Fruit fly (Drosophila melanogaster) whole organism, pupa: ENCODE measurements around the gene Prx2.

ENCODE experiments used
- CG10348 ChIP-seq: fragments of 200-800 bp; sonication (Bioruptor generic); IDR thresholded peaks from 2 replicates; pipeline ENCODE4 v1.3.6; 2022; ENCODE audit warnings: missing biosample characterization, missing genetic modification characterization
- CG12605 ChIP-seq: fragments of 200-800 bp; sonication (Bioruptor generic); IDR thresholded peaks from 2 replicates; pipeline ENCODE4 v1.3.6; 2022; ENCODE audit warnings: missing biosample characterization, missing genetic modification characterization
- CG14655 ChIP-seq: fragments of 200-800 bp; sonication (Bioruptor generic); optimal IDR thresholded peaks from 3 replicates; lab custom pipeline; 2017; ENCODE audit warnings: mild to moderate bottlenecking, missing biosample characterization, missing genetic modification reagents, missing genetic modification characterization
- CG4496 ChIP-seq: fragments of 200-800 bp; sonication (Bioruptor generic); IDR thresholded peaks from 3 replicates; pipeline ENCODE4 v1.3.6; 2022; ENCODE audit warnings: missing biosample characterization, missing genetic modification characterization
- CG9948 ChIP-seq: fragments of 200-800 bp; sonication (Bioruptor generic); optimal IDR thresholded peaks from 2 replicates; lab custom pipeline; 2018; ENCODE audit warnings: missing biosample characterization, mild to moderate bottlenecking, missing genetic modification characterization, moderate library complexity
- D1 ChIP-seq: fragments of 200-800 bp; sonication (Bioruptor generic); optimal IDR thresholded peaks from 2 replicates; lab custom pipeline; 2018; ENCODE audit warnings: missing biosample characterization, mild to moderate bottlenecking, missing genetic modification characterization, moderate library complexity
- gl ChIP-seq: fragments of 200-800 bp; sonication (Bioruptor generic); optimal IDR thresholded peaks from 2 replicates; lab custom pipeline; 2018; ENCODE audit warnings: missing biosample characterization, mild to moderate bottlenecking, missing genetic modification characterization

DNA sequence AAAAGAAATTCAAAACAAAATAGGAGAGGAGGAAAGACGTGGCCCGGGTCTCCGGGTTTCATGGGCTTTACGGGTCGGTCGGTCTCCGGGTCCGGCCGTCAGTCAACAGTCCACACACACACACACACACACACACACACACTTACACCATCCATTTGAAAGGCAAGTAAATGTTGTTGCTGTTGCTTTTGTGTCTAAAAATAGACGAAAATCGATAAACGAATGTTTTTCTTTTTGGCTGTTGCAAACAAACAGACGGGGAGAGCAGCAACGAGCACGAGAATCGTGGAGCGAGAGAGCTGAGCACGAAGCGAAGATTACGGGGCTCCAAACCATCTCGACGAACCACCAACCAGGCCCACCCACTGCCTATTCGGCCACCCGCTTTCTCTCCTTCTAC, 49.4 kb upstream of the Prx2 start:
- TF ChIP-seq gl (tag; lab: Kevin White, UChicago) (no peak), CG14655 (GFP tag; lab: Kevin White, UChicago) (no peak), CG12605 (no peak), CG4496 (GFP tag; lab: Robert Waterston, UW) (no peak), D1 (tag; lab: Kevin White, UChicago) (no peak), CG10348 (GFP tag; lab: Robert Waterston, UW) (no peak), CG9948 (tag; lab: Kevin White, UChicago) (no peak)
